Worm (Caenorhabditis elegans) whole organism, mixed stage, embryonic: ENCODE data around the gene Y57E12B.4.

Experiments used
- bed-3 ChIP-seq: fragments of 200-800 bp; sonication (Bioruptor generic); optimal IDR thresholded peaks from 3 replicates; lab custom pipeline; 2018; ENCODE audit warnings: mild to moderate bottlenecking, missing genetic modification characterization, moderate library complexity, missing compliant biosample characterization
- blmp-1 ChIP-seq: fragments of 150-350 bp; optimal IDR thresholded peaks from 2 replicates; lab custom pipeline; 2014; ENCODE audit warnings: missing biosample characterization, missing genetic modification characterization
- ceh-39 ChIP-seq: fragments of 150-350 bp; optimal IDR thresholded peaks from 2 replicates; lab custom pipeline; 2014; ENCODE audit warnings: missing biosample characterization, missing genetic modification characterization
- ceh-83 ChIP-seq: fragments of 200-800 bp; sonication (Bioruptor generic); optimal IDR thresholded peaks from 2 replicates; lab custom pipeline; 2018; ENCODE audit warnings: mild to moderate bottlenecking, missing genetic modification characterization, missing compliant biosample characterization
- ces-1 ChIP-seq: fragments of 150-350 bp; optimal IDR thresholded peaks from 2 replicates; lab custom pipeline; 2014; ENCODE audit warnings: missing biosample characterization, missing genetic modification reagents, missing genetic modification characterization
- cnd-1 ChIP-seq: fragments of 200-800 bp; sonication (Bioruptor generic); optimal IDR thresholded peaks from 2 replicates; lab custom pipeline; 2018; ENCODE audit warnings: mild to moderate bottlenecking, missing genetic modification characterization, missing compliant biosample characterization
- drap-1 ChIP-seq: fragments of 200-800 bp; sonication (Bioruptor generic); optimal IDR thresholded peaks from 3 replicates; lab custom pipeline; 2018; ENCODE audit warnings: mild to moderate bottlenecking, missing genetic modification characterization, missing compliant biosample characterization
- elt-1 ChIP-seq: sonication (generic microtip); optimal IDR thresholded peaks from 2 replicates; lab custom pipeline; 2017; ENCODE audit warnings: missing genetic modification characterization, mild to moderate bottlenecking, missing compliant biosample characterization, antibody characterized with exemption, moderate library complexity, borderline replicate concordance; ENCODE audit not compliant: insufficient read depth
- elt-3 ChIP-seq: fragments of 150-350 bp; optimal IDR thresholded peaks from 2 replicates; lab custom pipeline; 2014; ENCODE audit warnings: missing biosample characterization, missing genetic modification characterization
- flh-1 ChIP-seq: fragments of 200-800 bp; sonication (Bioruptor generic); optimal IDR thresholded peaks from 2 replicates; lab custom pipeline; 2018; ENCODE audit warnings: mild to moderate bottlenecking, missing genetic modification characterization, moderate library complexity, missing compliant biosample characterization
- ham-2 ChIP-seq: fragments of 200-800 bp; sonication (Bioruptor generic); optimal IDR thresholded peaks from 2 replicates; lab custom pipeline; 2018; ENCODE audit warnings: mild to moderate bottlenecking, missing genetic modification characterization, missing compliant biosample characterization
- hlh-1 ChIP-seq: fragments of 150-350 bp; optimal IDR thresholded peaks from 2 replicates; lab custom pipeline; 2014; ENCODE audit warnings: missing biosample characterization, missing genetic modification reagents, missing genetic modification characterization
- lin-13 ChIP-seq: fragments of 150-350 bp; optimal IDR thresholded peaks from 2 replicates; lab custom pipeline; 2014; ENCODE audit warnings: missing biosample characterization, missing genetic modification characterization
- lin-32 ChIP-seq: fragments of 200-800 bp; sonication (Bioruptor generic); optimal IDR thresholded peaks from 2 replicates; lab custom pipeline; 2018; ENCODE audit warnings: mild to moderate bottlenecking, missing genetic modification characterization, missing compliant biosample characterization
- lsy-2 ChIP-seq: fragments of 150-350 bp; optimal IDR thresholded peaks from 2 replicates; lab custom pipeline; 2014; ENCODE audit warnings: missing biosample characterization, missing genetic modification characterization
- mab-5 ChIP-seq: fragments of 150-350 bp; optimal IDR thresholded peaks from 2 replicates; lab custom pipeline; 2014; ENCODE audit warnings: missing biosample characterization, missing genetic modification characterization
- mep-1 ChIP-seq: fragments of 150-350 bp; optimal IDR thresholded peaks from 2 replicates; lab custom pipeline; 2017; ENCODE audit warnings: missing biosample characterization, missing genetic modification reagents, missing genetic modification characterization, inconsistent platforms
- mls-2 ChIP-seq: sonication (generic microtip); optimal IDR thresholded peaks from 2 replicates; lab custom pipeline; 2016; ENCODE audit warnings: mild to moderate bottlenecking, missing genetic modification characterization, moderate library complexity, missing compliant biosample characterization
- nhr-12 ChIP-seq: fragments of 150-350 bp; optimal IDR thresholded peaks from 2 replicates; lab custom pipeline; 2014; ENCODE audit warnings: missing biosample characterization, missing genetic modification characterization
- nhr-2 ChIP-seq: fragments of 150-350 bp; optimal IDR thresholded peaks from 2 replicates; lab custom pipeline; 2014; ENCODE audit warnings: missing biosample characterization, missing genetic modification characterization
- nhr-237 ChIP-seq: fragments of 150-350 bp; optimal IDR thresholded peaks from 2 replicates; lab custom pipeline; 2014; ENCODE audit warnings: missing biosample characterization, missing genetic modification characterization
- nhr-28 ChIP-seq: fragments of 150-350 bp; optimal IDR thresholded peaks from 2 replicates; lab custom pipeline; 2014; ENCODE audit warnings: missing biosample characterization, missing genetic modification characterization
- pha-4 ChIP-seq: fragments of 150-350 bp; optimal IDR thresholded peaks from 2 replicates; lab custom pipeline; 2018; ENCODE audit warnings: missing biosample characterization, missing genetic modification reagents, missing genetic modification characterization
- sem-2 ChIP-seq: fragments of 200-800 bp; sonication (Bioruptor generic); optimal IDR thresholded peaks from 2 replicates; lab custom pipeline; 2018; ENCODE audit warnings: mild to moderate bottlenecking, missing genetic modification characterization, missing compliant biosample characterization
- snpc-4 ChIP-seq: fragments of 150-350 bp; optimal IDR thresholded peaks from 2 replicates; lab custom pipeline; 2014; ENCODE audit warnings: missing biosample characterization, missing genetic modification characterization
- sptf-1 ChIP-seq: sonication (generic microtip); optimal IDR thresholded peaks from 2 replicates; lab custom pipeline; 2017; ENCODE audit warnings: mild to moderate bottlenecking, missing genetic modification characterization, moderate library complexity, missing compliant biosample characterization
- tbx-8 ChIP-seq: fragments of 200-800 bp; sonication (Bioruptor generic); optimal IDR thresholded peaks from 2 replicates; lab custom pipeline; 2018; ENCODE audit warnings: mild to moderate bottlenecking, missing genetic modification characterization, moderate library complexity, missing compliant biosample characterization
- unc-120 ChIP-seq: sonication (generic microtip); optimal IDR thresholded peaks from 2 replicates; lab custom pipeline; 2017; ENCODE audit warnings: missing genetic modification characterization, missing compliant biosample characterization; ENCODE audit not compliant: poor library complexity, severe bottlenecking
- unc-39 ChIP-seq: fragments of 150-350 bp; optimal IDR thresholded peaks from 2 replicates; lab custom pipeline; 2014; ENCODE audit warnings: missing biosample characterization, missing genetic modification characterization
- unc-62 ChIP-seq: fragments of 150-350 bp; optimal IDR thresholded peaks from 2 replicates; lab custom pipeline; 2014; ENCODE audit warnings: missing biosample characterization, missing genetic modification reagents, missing genetic modification characterization
- zip-8 ChIP-seq: fragments of 150-350 bp; optimal IDR thresholded peaks from 2 replicates; lab custom pipeline; 2014; ENCODE audit warnings: missing biosample characterization, missing genetic modification characterization
- ztf-11 ChIP-seq: fragments of 150-350 bp; optimal IDR thresholded peaks from 2 replicates; lab custom pipeline; 2014; ENCODE audit warnings: missing biosample characterization, missing genetic modification characterization

Gene Y57E12B.4

ce11 chrV:6947442-6947841 is at the start of gene Y57E12B.4:
TSS of gene Y57E12B.4 (minus strand) at chrV:6947542.
- no peak for TF ChIP-seq drap-1 (GFP tag; lab: Kevin White, UChicago)
- TF ChIP-seq tbx-8 (GFP tag; lab: Kevin White, UChicago), result no peak
- no peak for TF ChIP-seq mls-2 (tag; lab: Kevin White, UChicago)
- no peak for TF ChIP-seq elt-1 (tag; lab: Kevin White, UChicago)
- TF ChIP-seq zip-8, result no peak
- no peak for TF ChIP-seq lin-13 (tag; lab: Kevin White, UChicago)
- TF ChIP-seq ces-1 (GFP tag; lab: Kevin White, UChicago), result no peak
- no peak for TF ChIP-seq hlh-1 (tag; lab: Kevin White, UChicago)
- TF ChIP-seq ham-2 (GFP tag; lab: Kevin White, UChicago), result no peak
- no peak for TF ChIP-seq nhr-237 (tag; lab: Kevin White, UChicago)
- no peak for TF ChIP-seq elt-3 (tag; lab: Kevin White, UChicago)
- TF ChIP-seq ceh-39 (tag; lab: Kevin White, UChicago), result no peak
- no peak for TF ChIP-seq unc-120 (tag; lab: Kevin White, UChicago)
- no peak for TF ChIP-seq lsy-2
- TF ChIP-seq nhr-12 (tag; lab: Kevin White, UChicago), result no peak
- no peak for TF ChIP-seq unc-39 (tag; lab: Kevin White, UChicago)
- no peak for TF ChIP-seq ceh-83
- TF ChIP-seq sptf-1 (tag; lab: Kevin White, UChicago), result no peak
- TF ChIP-seq snpc-4 (tag; lab: Kevin White, UChicago), result no peak

- TF ChIP-seq bed-3 (GFP tag; lab: Kevin White, UChicago) (no peak), lsy-2 (no peak), mep-1 (tag; lab: Kevin White, UChicago) (no peak), flh-1 (GFP tag; lab: Kevin White, UChicago) (no peak), mab-5 (no peak), ces-1 (GFP tag; lab: Kevin White, UChicago) (no peak), snpc-4 (tag; lab: Kevin White, UChicago) (no peak), drap-1 (GFP tag; lab: Kevin White, UChicago) (no peak), nhr-237 (tag; lab: Kevin White, UChicago) (no peak), unc-39 (tag; lab: Kevin White, UChicago) (no peak), elt-3 (tag; lab: Kevin White, UChicago) (no peak), zip-8 (no peak), sptf-1 (tag; lab: Kevin White, UChicago) (no peak), unc-120 (tag; lab: Kevin White, UChicago) (no peak), sem-2 (GFP tag; lab: Kevin White, UChicago) (no peak), nhr-28 (tag; lab: Kevin White, UChicago) (no peak), lin-32 (GFP tag; lab: Kevin White, UChicago) (no peak), ceh-39 (tag; lab: Kevin White, UChicago) (no peak)
Observed at ce11 chrV:6993999-6994398, 46.7 kb upstream of the Y57E12B.4 start.

- TF ChIP-seq cnd-1 (no peak), nhr-2 (tag; lab: Kevin White, UChicago) (no peak), unc-39 (tag; lab: Kevin White, UChicago) (no peak), ztf-11 (no peak), drap-1 (GFP tag; lab: Kevin White, UChicago) (no peak), zip-8 (no peak), blmp-1 (tag; lab: Kevin White, UChicago) (no peak), mls-2 (tag; lab: Kevin White, UChicago) (no peak), unc-120 (tag; lab: Kevin White, UChicago) (no peak), ham-2 (GFP tag; lab: Kevin White, UChicago) (no peak), bed-3 (GFP tag; lab: Kevin White, UChicago) (no peak), nhr-237 (tag; lab: Kevin White, UChicago) (no peak), sptf-1 (tag; lab: Kevin White, UChicago) (no peak), pha-4 (tag; lab: Kevin White, UChicago) (no peak), mab-5 (no peak), elt-3 (tag; lab: Kevin White, UChicago) (no peak), sem-2 (GFP tag; lab: Kevin White, UChicago) (no peak), snpc-4 (tag; lab: Kevin White, UChicago) (no peak)
- TF ChIP-seq, all 35 proteins: peak for 0
Observed at ce11 chrV:6991771-6992170, 44.4 kb upstream of the Y57E12B.4 start, which contains the start of gene nhr-162. TSS of gene nhr-162 (minus strand) at chrV:6991871.

- TF ChIP-seq unc-62 (no peak), lin-13 (tag; lab: Kevin White, UChicago) (no peak), unc-39 (tag; lab: Kevin White, UChicago) (no peak), elt-1 (tag; lab: Kevin White, UChicago) (peak; percentile 93)
Observed at ce11 chrV:6989626-6990138, 42.3 kb upstream of the Y57E12B.4 start, which contains the start of gene nhr-140. TSS of gene nhr-140 (minus strand) at chrV:6989676.
